Fruit fly (Drosophila melanogaster) whole organism, adult: ENCODE results near the gene eIF3i.

Experiments
- CG11617 ChIP-seq: fragments of 200-800 bp; sonication (Bioruptor generic); optimal IDR thresholded peaks from 2 replicates; lab custom pipeline; 2017; ENCODE audit warnings: mild to moderate bottlenecking, missing biosample characterization, missing genetic modification reagents, missing genetic modification characterization
- CG5204 ChIP-seq: fragments of 200-800 bp; sonication (Bioruptor generic); optimal IDR thresholded peaks from 2 replicates; lab custom pipeline; 2016; ENCODE audit warnings: missing biosample characterization, missing genetic modification characterization
- CG7045 ChIP-seq: fragments of 200-800 bp; sonication (Bioruptor generic); optimal IDR thresholded peaks from 2 replicates; lab custom pipeline; 2017; ENCODE audit warnings: missing biosample characterization, mild to moderate bottlenecking, missing genetic modification characterization
- CG7101 ChIP-seq: fragments of 200-800 bp; sonication (Bioruptor generic); optimal IDR thresholded peaks from 2 replicates; lab custom pipeline; 2018; ENCODE audit warnings: missing biosample characterization, mild to moderate bottlenecking, missing genetic modification characterization, moderate library complexity
- pad ChIP-seq: fragments of 200-800 bp; sonication (Bioruptor generic); optimal IDR thresholded peaks from 3 replicates; lab custom pipeline; 2017; ENCODE audit warnings: missing biosample characterization, missing genetic modification characterization, mild to moderate bottlenecking, moderate library complexity, missing genetic modification reagents

- TF ChIP-seq CG5204 (GFP tag; lab: Kevin White, UChicago), result no peak
- no peak for TF ChIP-seq CG7045
- TF ChIP-seq CG11617 (GFP tag; lab: Kevin White, UChicago), result no peak
- TF ChIP-seq CG7101 (tag; lab: Kevin White, UChicago), result no peak
- no peak for TF ChIP-seq pad (GFP tag; lab: Kevin White, UChicago)
Observed at dm6 chr2L:4996283-4996922, 28.8 kb upstream of the eIF3i start.
